Fruit fly (Drosophila melanogaster): ENCODE results near the gene CG4565.

CG4565 gene

DNA sequence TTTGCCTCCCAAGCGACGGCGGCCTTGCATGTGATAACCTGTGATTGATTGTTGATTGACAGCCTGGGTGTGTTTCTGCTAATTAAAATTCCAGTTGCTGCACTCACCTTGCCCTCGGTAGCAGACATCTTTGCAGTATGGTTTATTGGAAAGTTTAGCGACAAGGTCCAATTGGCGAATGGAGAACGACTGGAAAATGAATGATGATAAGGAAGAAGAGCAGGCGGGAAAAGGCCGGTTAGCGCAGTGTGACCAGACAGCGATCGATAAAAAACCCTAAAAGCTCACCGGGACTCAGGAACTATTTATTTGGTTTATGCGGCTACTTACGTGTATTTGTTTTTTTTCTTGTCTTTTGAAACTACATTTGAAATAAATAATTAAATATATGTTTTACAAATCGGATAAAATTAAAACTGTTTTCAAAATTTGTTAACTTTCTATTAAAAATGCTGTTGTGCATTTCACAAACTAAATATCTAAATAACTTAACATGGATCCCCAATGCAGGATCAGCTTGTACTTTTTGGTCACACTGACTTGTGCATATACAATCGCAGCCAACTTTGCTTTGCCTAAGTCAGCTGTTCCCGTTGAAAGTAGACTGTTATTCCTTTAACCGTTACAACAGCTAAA is 19.7 kb downstream of the CG4565 start, which contains the start of gene Fdh (continued):
- TF ChIP-seq CG12299 (tag; optimal IDR thresholded peaks at IDR 0.05) (peak; percentile 31), CG1602 (GFP tag; optimal IDR thresholded peaks at IDR 0.05) (peak; percentile 58), CG10431 (GFP tag; optimal IDR thresholded peaks at IDR 0.05) (peak; percentile 45), slbo (GFP tag; IDR thresholded peaks at IDR 0.05) (no peak), wor (GFP tag; IDR thresholded peaks at IDR 0.05) (no peak), nerfin-1 (tag; optimal IDR thresholded peaks at IDR 0.05) (peak; percentile 68), dmrt11E (tag; optimal IDR thresholded peaks at IDR 0.05) (peak; percentile 79), Dip3 (GFP tag; optimal IDR thresholded peaks at IDR 0.05) (peak; percentile 37), toy (GFP tag; IDR thresholded peaks at IDR 0.05) (no peak), CG8924 (tag; optimal IDR thresholded peaks at IDR 0.05) (peak; percentile 54), tll (GFP tag; optimal IDR thresholded peaks at IDR 0.05) (peak in 1 of 2 experiments; percentile 14), CG31441 (GFP tag; IDR thresholded peaks at IDR 0.05) (peak; percentile 76), Fer1 (GFP tag; optimal IDR thresholded peaks at IDR 0.05) (peak; percentile 51), sens (GFP tag) (peak; percentile 80), bcd (GFP tag; optimal IDR thresholded peaks at IDR 0.05) (peak; percentile 50), gsb (GFP tag; IDR thresholded peaks at IDR 0.05) (no peak), gcm (GFP tag; optimal IDR thresholded peaks at IDR 0.05) (peak; percentile 59), crc (GFP tag; optimal IDR thresholded peaks at IDR 0.05) (peak; percentile 27), CG12104 (GFP tag; optimal IDR thresholded peaks at IDR 0.05) (peak; percentile 57), CG11504 (tag; optimal IDR thresholded peaks at IDR 0.05) (peak; percentile 68), yki (optimal IDR thresholded peaks at IDR 0.05) (no peak), CG10209 (GFP tag; optimal IDR thresholded peaks at IDR 0.05) (peak; percentile 44), run (tag; optimal IDR thresholded peaks at IDR 0.05) (peak; percentile 4), CG32532 (GFP tag; IDR thresholded peaks at IDR 0.05) (peak; percentile 57; the same call in 1 of the 2 replicates), CG12071 (GFP tag; optimal IDR thresholded peaks at IDR 0.05) (peak; percentile 7), chm (GFP tag; IDR thresholded peaks at IDR 0.05) (0 out of 2 replicates have a peak, but pooled peaks have one; percentile 35), CG3281 (GFP tag; optimal IDR thresholded peaks at IDR 0.05) (peak; percentile 54), CrebB (tag; optimal IDR thresholded peaks at IDR 0.05) (peak; percentile 23), lov (optimal IDR thresholded peaks at IDR 0.05) (no peak), lov (GFP tag; IDR thresholded peaks at IDR 0.05) (0 out of 3 replicates have a peak, but pooled peaks have one; percentile 59), CG31388 (GFP tag; optimal IDR thresholded peaks at IDR 0.05) (no peak), CG3726 (GFP tag; IDR thresholded peaks at IDR 0.05) (no peak), zfh2 (GFP tag; optimal IDR thresholded peaks at IDR 0.05) (peak; percentile 4), CG17186 (GFP tag; optimal IDR thresholded peaks at IDR 0.05) (peak; percentile 48), CG14050 (GFP tag; IDR thresholded peaks at IDR 0.05) (no peak), CG10462 (GFP tag; optimal IDR thresholded peaks at IDR 0.05) (peak; percentile 92), CG7745 (tag; optimal IDR thresholded peaks at IDR 0.05) (no peak), row (GFP tag; IDR thresholded peaks at IDR 0.05) (peak; percentile 80), MTF-1 (GFP tag; optimal IDR thresholded peaks at IDR 0.05; ENCODE audit: borderline replicate concordance) (peak; percentile 30), vfl (GFP tag; optimal IDR thresholded peaks at IDR 0.05) (peak; percentile 19), Mrtf (GFP tag; IDR thresholded peaks at IDR 0.05) (0 out of 3 replicates have a peak, but pooled peaks have one; percentile 41), CG17829 (tag; optimal IDR thresholded peaks at IDR 0.05) (peak; percentile 75), unpg (GFP tag; optimal IDR thresholded peaks at IDR 0.05) (peak; percentile 54), pan (optimal IDR thresholded peaks at IDR 0.05) (no peak), pan (GFP tag; optimal IDR thresholded peaks at IDR 0.05 in 1 of 2, IDR thresholded peaks at IDR 0.05 in 1 of 2) (no peak), CG11695 (GFP tag; IDR thresholded peaks at IDR 0.05) (peak; percentile 19; the same call in 1 of the 3 replicates), fru (optimal IDR thresholded peaks at IDR 0.05) (no peak), CG13287 (GFP tag; IDR thresholded peaks at IDR 0.05; ENCODE audit: partially characterized antibody) (peak; percentile 13; the same call in 1 of the 2 replicates), insv (GFP tag; optimal IDR thresholded peaks at IDR 0.05) (peak in 1 of 2 experiments; percentile 62), MESR4 (GFP tag; optimal IDR thresholded peaks at IDR 0.05) (no peak)

Measured in whole organism, embryonic.